Worm (Caenorhabditis elegans) whole organism, L4 larva: ENCODE data around the gene F11A5.13.

ENCODE experiments used
- F10B5.3 ChIP-seq: sonication (generic microtip); optimal IDR thresholded peaks from 2 replicates; lab custom pipeline; 2016; ENCODE audit warnings: mild to moderate bottlenecking, missing genetic modification characterization, missing compliant biosample characterization
- Y105C5A.15 ChIP-seq: fragments of 200-800 bp; sonication (Bioruptor generic); IDR thresholded peaks from 2 replicates; pipeline ENCODE4 v1.3.6; 2022; ENCODE audit warnings: missing genetic modification characterization, missing compliant biosample characterization
- aly-2 ChIP-seq: sonication (generic microtip); optimal IDR thresholded peaks from 2 replicates; lab custom pipeline; 2018; ENCODE audit warnings: missing biosample characterization, missing genetic modification characterization
- ceh-28 ChIP-seq: fragments of 150-350 bp; optimal IDR thresholded peaks from 2 replicates; lab custom pipeline; 2014; ENCODE audit warnings: missing biosample characterization, missing genetic modification reagents, missing genetic modification characterization
- jun-1 ChIP-seq: fragments of 150-350 bp; optimal IDR thresholded peaks from 2 replicates; lab custom pipeline; 2014; ENCODE audit warnings: missing biosample characterization, missing genetic modification reagents, missing genetic modification characterization
- lin-15B ChIP-seq: fragments of 150-350 bp; sonication (generic microtip); optimal IDR thresholded peaks from 3 replicates; lab custom pipeline; 2014; ENCODE audit warnings: missing biosample characterization, missing genetic modification characterization
- lin-38 ChIP-seq: fragments of 200-800 bp; sonication (Bioruptor generic); IDR thresholded peaks from 2 replicates; pipeline ENCODE4 v1.3.6; 2022; ENCODE audit warnings: missing genetic modification reagents, missing genetic modification characterization, missing compliant biosample characterization
- nhr-11 ChIP-seq: fragments of 150-350 bp; optimal IDR thresholded peaks from 2 replicates; lab custom pipeline; 2014; ENCODE audit warnings: missing biosample characterization, missing genetic modification characterization
- nhr-237 ChIP-seq: sonication (generic microtip); optimal IDR thresholded peaks from 2 replicates; lab custom pipeline; 2017; ENCODE audit warnings: missing biosample characterization, missing genetic modification characterization
- nhr-48 ChIP-seq: sonication (generic microtip); optimal IDR thresholded peaks from 2 replicates; lab custom pipeline; 2016; ENCODE audit warnings: mild to moderate bottlenecking, missing genetic modification characterization, missing compliant biosample characterization
- pha-4 ChIP-seq, 2 experiments: fragments of 150-350 bp in 1 of 2; fragments of 200-800 bp in 1 of 2; sonication (Bioruptor generic) in 1 of 2; IDR thresholded peaks in 1 of 2; optimal IDR thresholded peaks in 1 of 2; 2 replicates each; pipeline versions ENCODE4 v1.3.6 to Lab custom; 2014 to 2022; ENCODE audit warnings: missing genetic modification characterization in 2 of 2, missing genetic modification reagents in 2 of 2, missing biosample characterization in 1 of 2, missing compliant biosample characterization in 1 of 2
- snpc-4 ChIP-seq: fragments of 150-350 bp; optimal IDR thresholded peaks from 2 replicates; lab custom pipeline; 2014; ENCODE audit warnings: missing biosample characterization, missing genetic modification characterization
- zip-2 ChIP-seq: fragments of 150-350 bp; optimal IDR thresholded peaks from 2 replicates; lab custom pipeline; 2014; ENCODE audit warnings: missing biosample characterization, missing genetic modification characterization

ce11 chrV:16244078-16244477 lies 17.6 kb upstream of the F11A5.13 start, which contains the start of gene srh-104:
- no peak for TF ChIP-seq lin-15B (tag; lab: Kevin White, UChicago)
- TF ChIP-seq Y105C5A.15, result no peak
- no peak for TF ChIP-seq nhr-48 (tag; lab: Kevin White, UChicago)
- no peak for TF ChIP-seq snpc-4 (tag; lab: Kevin White, UChicago)
- no peak for TF ChIP-seq ceh-28
- no peak for TF ChIP-seq zip-2 (tag; lab: Kevin White, UChicago)
- no peak for TF ChIP-seq pha-4 (GFP tag; IDR thresholded peaks at IDR 0.05; lab: Robert Waterston, UW)
- no peak for TF ChIP-seq pha-4 (tag; optimal IDR thresholded peaks at IDR 0.05; lab: Kevin White, UChicago)
- TF ChIP-seq jun-1, result no peak
- no peak for TF ChIP-seq lin-38
- no peak for TF ChIP-seq aly-2 (tag; lab: Kevin White, UChicago)
- no peak for TF ChIP-seq F10B5.3
- TF ChIP-seq nhr-237 (tag; lab: Kevin White, UChicago), result no peak
- no peak for TF ChIP-seq nhr-11 (tag; lab: Kevin White, UChicago)
